Worm (Caenorhabditis elegans) whole organism, L3 larva: ENCODE results near the gene oac-29.

Experiments used
- R02D3.7 ChIP-seq: fragments of 150-350 bp; optimal IDR thresholded peaks from 2 replicates; lab custom pipeline; 2014; ENCODE audit warnings: missing biosample characterization, missing genetic modification characterization
- ZK546.5 ChIP-seq: sonication (generic microtip); optimal IDR thresholded peaks from 2 replicates; lab custom pipeline; 2017; ENCODE audit warnings: missing biosample characterization, missing genetic modification characterization
- aly-2 ChIP-seq: fragments of 150-350 bp; optimal IDR thresholded peaks from 2 replicates; lab custom pipeline; 2014; ENCODE audit warnings: missing biosample characterization, missing genetic modification characterization
- ama-1 ChIP-seq: fragments of 150-350 bp; optimal IDR thresholded peaks from 2 replicates; lab custom pipeline; 2018
- ceh-16 ChIP-seq: sonication (generic microtip); optimal IDR thresholded peaks from 2 replicates; lab custom pipeline; 2017; ENCODE audit warnings: missing biosample characterization, missing genetic modification characterization
- ceh-82 ChIP-seq: fragments of 150-350 bp; optimal IDR thresholded peaks from 2 replicates; lab custom pipeline; 2014; ENCODE audit warnings: missing biosample characterization, missing genetic modification characterization
- ceh-9 ChIP-seq: sonication (generic microtip); optimal IDR thresholded peaks from 2 replicates; lab custom pipeline; 2018; ENCODE audit warnings: missing biosample characterization, missing genetic modification characterization
- egl-27 ChIP-seq: sonication (generic microtip); optimal IDR thresholded peaks from 4 replicates; lab custom pipeline; 2017; ENCODE audit warnings: missing biosample characterization, missing genetic modification reagents, missing genetic modification characterization
- elt-1 ChIP-seq: fragments of 150-350 bp; optimal IDR thresholded peaks from 2 replicates; lab custom pipeline; 2014; ENCODE audit warnings: missing biosample characterization, missing genetic modification characterization
- elt-2 ChIP-seq: sonication (generic microtip); optimal IDR thresholded peaks from 2 replicates; lab custom pipeline; 2016; ENCODE audit warnings: missing genetic modification reagents, mild to moderate bottlenecking, missing genetic modification characterization, missing compliant biosample characterization
- fkh-10 ChIP-seq: sonication (generic microtip); optimal IDR thresholded peaks from 2 replicates; lab custom pipeline; 2017; ENCODE audit warnings: missing biosample characterization, missing genetic modification reagents, missing genetic modification characterization
- fkh-2 ChIP-seq: fragments of 150-350 bp; optimal IDR thresholded peaks from 2 replicates; lab custom pipeline; 2014; ENCODE audit warnings: missing biosample characterization, missing genetic modification reagents, missing genetic modification characterization
- hmg-11 ChIP-seq: sonication (generic microtip); optimal IDR thresholded peaks from 2 replicates; lab custom pipeline; 2016; ENCODE audit warnings: missing genetic modification characterization, missing compliant biosample characterization
- lin-39 ChIP-seq: fragments of 150-350 bp; optimal IDR thresholded peaks from 2 replicates; lab custom pipeline; 2018; ENCODE audit warnings: missing biosample characterization, missing genetic modification reagents, missing genetic modification characterization
- lsy-12 ChIP-seq: sonication (generic microtip); optimal IDR thresholded peaks from 2 replicates; lab custom pipeline; 2016; ENCODE audit warnings: mild to moderate bottlenecking, missing genetic modification characterization, missing compliant biosample characterization
- mdl-1 ChIP-seq: fragments of 150-350 bp; optimal IDR thresholded peaks from 2 replicates; lab custom pipeline; 2014; ENCODE audit warnings: missing biosample characterization, missing genetic modification characterization
- mml-1 ChIP-seq: fragments of 150-350 bp; sonication (generic microtip); optimal IDR thresholded peaks from 3 replicates; lab custom pipeline; 2014; ENCODE audit warnings: missing biosample characterization, missing genetic modification characterization
- nfya-1 ChIP-seq: sonication (generic microtip); optimal IDR thresholded peaks from 2 replicates; lab custom pipeline; 2017; ENCODE audit warnings: missing genetic modification characterization, mild to moderate bottlenecking, missing compliant biosample characterization, antibody characterized with exemption, moderate library complexity; ENCODE audit not compliant: insufficient read depth
- nhr-11 ChIP-seq: fragments of 150-350 bp; optimal IDR thresholded peaks from 2 replicates; lab custom pipeline; 2014; ENCODE audit warnings: missing biosample characterization, missing genetic modification characterization
- nhr-12 ChIP-seq: fragments of 150-350 bp; optimal IDR thresholded peaks from 2 replicates; lab custom pipeline; 2014; ENCODE audit warnings: missing biosample characterization, missing genetic modification characterization
- nhr-25 ChIP-seq: sonication (generic microtip); optimal IDR thresholded peaks from 2 replicates; lab custom pipeline; 2017; ENCODE audit warnings: missing biosample characterization, missing genetic modification characterization
- nhr-67 ChIP-seq: fragments of 150-350 bp; optimal IDR thresholded peaks from 2 replicates; lab custom pipeline; 2014; ENCODE audit warnings: missing biosample characterization, missing genetic modification characterization
- nhr-76 ChIP-seq: fragments of 150-350 bp; sonication (generic microtip); optimal IDR thresholded peaks from 5 replicates; lab custom pipeline; 2014; ENCODE audit warnings: missing biosample characterization, missing genetic modification characterization
- nhr-77 ChIP-seq: fragments of 150-350 bp; optimal IDR thresholded peaks from 2 replicates; lab custom pipeline; 2014; ENCODE audit warnings: missing biosample characterization, missing genetic modification characterization
- pha-4 ChIP-seq: fragments of 150-350 bp; optimal IDR thresholded peaks from 2 replicates; lab custom pipeline; 2014; ENCODE audit warnings: missing biosample characterization, missing genetic modification reagents, missing genetic modification characterization
- sea-2 ChIP-seq: fragments of 150-350 bp; sonication (generic microtip); optimal IDR thresholded peaks from 4 replicates; lab custom pipeline; 2014; ENCODE audit warnings: missing biosample characterization, missing genetic modification reagents, missing genetic modification characterization
- skn-1 ChIP-seq: fragments of 150-350 bp; optimal IDR thresholded peaks from 2 replicates; lab custom pipeline; 2014; ENCODE audit warnings: missing biosample characterization, missing genetic modification characterization
- snpc-4 ChIP-seq: fragments of 150-350 bp; optimal IDR thresholded peaks from 2 replicates; lab custom pipeline; 2014; ENCODE audit warnings: missing biosample characterization, missing genetic modification characterization
- tbx-2 ChIP-seq: sonication (generic microtip); optimal IDR thresholded peaks from 2 replicates; lab custom pipeline; 2016; ENCODE audit warnings: mild to moderate bottlenecking, missing genetic modification characterization, missing compliant biosample characterization
- unc-39 ChIP-seq: sonication (generic microtip); optimal IDR thresholded peaks from 4 replicates; lab custom pipeline; 2017; ENCODE audit warnings: missing biosample characterization, missing genetic modification characterization
- unc-62 ChIP-seq: fragments of 150-350 bp; sonication (generic microtip); optimal IDR thresholded peaks from 4 replicates; lab custom pipeline; 2014; ENCODE audit warnings: missing biosample characterization, missing genetic modification reagents, missing genetic modification characterization
- ztf-4 ChIP-seq: fragments of 150-350 bp; optimal IDR thresholded peaks from 2 replicates; lab custom pipeline; 2014; ENCODE audit warnings: missing biosample characterization, missing genetic modification characterization

The oac-29 gene

ce11 chrV:8673498-8673897 is 38.0 kb upstream of the oac-29 start, which contains the start of gene ZC190.5:
TSS of gene ZC190.5 (minus strand) at chrV:8673598.
- no peak for TF ChIP-seq ceh-82 (tag; lab: Kevin White, UChicago)
- no peak for TF ChIP-seq hmg-11 (tag; lab: Kevin White, UChicago)
- TF ChIP-seq unc-62, result no peak
- TF ChIP-seq ceh-9, result no peak
- no peak for TF ChIP-seq snpc-4 (tag; lab: Kevin White, UChicago)

- TF ChIP-seq ZK546.5 (no peak), mdl-1 (tag; lab: Kevin White, UChicago) (no peak), sea-2 (GFP tag; lab: Kevin White, UChicago) (no peak), unc-39 (no peak), tbx-2 (no peak), nhr-25 (tag; lab: Kevin White, UChicago) (no peak), nhr-67 (tag; lab: Kevin White, UChicago) (no peak), nfya-1 (no peak), nhr-77 (peak; percentile 70), mml-1 (no peak), ceh-16 (tag; lab: Kevin White, UChicago) (no peak), aly-2 (tag; lab: Kevin White, UChicago) (peak; percentile 87), nhr-76 (tag; lab: Kevin White, UChicago) (peak; percentile 29), ceh-82 (tag; lab: Kevin White, UChicago) (no peak), pha-4 (tag; lab: Kevin White, UChicago) (no peak), R02D3.7 (tag; lab: Kevin White, UChicago) (peak; percentile 5), ama-1 (lab: Kevin White, UChicago) (no peak)
Observed at ce11 chrV:8671568-8672123, 36.2 kb upstream of the oac-29 start.

ce11 chrV:8670759-8671158 is 35.3 kb upstream of the oac-29 start:
- no peak for TF ChIP-seq lsy-12 (tag; lab: Kevin White, UChicago)
- TF ChIP-seq mdl-1 (tag; lab: Kevin White, UChicago), result no peak
- no peak for TF ChIP-seq nhr-12 (tag; lab: Kevin White, UChicago)
- no peak for TF ChIP-seq ZK546.5

- TF ChIP-seq elt-1 (tag; lab: Kevin White, UChicago), result peak; percentile 83
- TF ChIP-seq nhr-25 (tag; lab: Kevin White, UChicago), result peak; percentile 44
- no peak for TF ChIP-seq ztf-4 (tag; lab: Kevin White, UChicago)
- TF ChIP-seq, all 47 proteins: peak for 2
Observed at ce11 chrV:8668224-8668623, 32.7 kb upstream of the oac-29 start.

DNA sequence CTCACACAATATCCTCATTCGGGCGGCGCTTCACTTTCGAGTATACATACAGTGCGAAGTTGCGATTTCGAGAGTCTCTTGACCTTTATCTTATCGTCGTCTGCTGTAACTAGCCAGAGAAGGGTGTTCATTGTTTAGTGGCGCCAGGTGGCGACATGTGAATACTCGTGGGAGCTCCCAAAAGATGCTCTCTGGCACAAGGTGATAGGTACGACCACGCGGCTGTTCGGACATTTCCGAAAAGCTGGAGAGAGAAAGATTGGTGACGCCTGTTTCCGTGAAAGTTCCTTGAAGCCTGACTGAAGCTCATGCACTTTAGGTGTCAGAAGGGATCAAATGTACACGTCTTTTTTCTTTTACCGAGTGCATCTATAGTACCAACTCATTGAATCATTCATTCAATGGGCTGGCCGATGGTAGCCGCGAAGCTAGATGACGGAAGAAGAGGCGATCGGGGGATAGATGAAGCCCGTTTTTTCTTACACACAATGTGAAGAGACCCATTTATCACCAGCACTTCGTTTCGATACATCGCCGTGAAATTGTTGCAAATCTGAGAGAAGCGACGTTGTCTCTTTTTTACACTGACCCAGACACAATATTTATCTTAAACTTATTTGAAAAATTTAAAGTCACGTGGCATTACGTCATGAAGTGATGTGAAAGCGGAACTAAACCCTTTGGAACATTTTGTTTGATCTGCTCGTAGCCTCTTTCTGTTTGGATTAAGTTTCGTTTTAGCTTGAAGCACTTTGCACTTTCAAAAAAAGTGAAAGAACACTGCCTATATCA is 32.0 kb upstream of the oac-29 start:
- TF ChIP-seq elt-1 (tag; lab: Kevin White, UChicago), result no peak
- TF ChIP-seq lin-39 (tag; lab: Kevin White, UChicago), result peak; percentile 4
- TF ChIP-seq nhr-25 (tag; lab: Kevin White, UChicago), result peak; percentile 30

- TF ChIP-seq fkh-10 (GFP tag; lab: Kevin White, UChicago) (no peak), skn-1 (tag; lab: Kevin White, UChicago) (no peak), ZK546.5 (no peak), ama-1 (lab: Kevin White, UChicago) (no peak), nhr-11 (tag; lab: Kevin White, UChicago) (no peak)
Observed at ce11 chrV:8665765-8666164, 30.3 kb upstream of the oac-29 start, which contains the start of gene ZC190.4. TSS of gene ZC190.4 (plus strand) at chrV:8666065.

DNA sequence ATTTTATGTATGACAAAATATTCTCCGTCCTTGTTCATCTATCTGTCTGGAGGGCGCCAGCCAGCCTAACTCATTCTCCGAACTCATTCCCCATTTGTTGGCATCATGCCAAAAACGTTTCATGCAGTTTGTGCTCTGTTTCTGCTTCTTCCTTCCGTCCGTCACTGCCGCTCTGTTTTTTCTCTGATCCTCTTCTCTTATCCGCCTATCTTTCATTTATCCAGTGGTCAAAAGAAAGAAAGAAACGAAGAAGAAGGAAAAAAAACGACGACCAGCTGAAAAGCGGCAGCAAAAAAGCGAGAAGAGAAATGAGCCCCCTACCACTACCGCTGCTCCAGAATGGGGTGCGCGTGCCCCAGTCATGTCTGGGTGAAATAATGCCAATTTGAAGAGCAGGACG is 27.5 kb upstream of the oac-29 start:
- TF ChIP-seq elt-2 (tag; lab: Kevin White, UChicago) (no peak), egl-27 (tag; lab: Kevin White, UChicago) (no peak), snpc-4 (tag; lab: Kevin White, UChicago) (peak; percentile 15), fkh-2 (tag; lab: Kevin White, UChicago) (no peak), lin-39 (tag; lab: Kevin White, UChicago) (peak; percentile 66), nfya-1 (peak; percentile 56), hmg-11 (tag; lab: Kevin White, UChicago) (peak; percentile 9), tbx-2 (peak; percentile 66)
